Fruit fly (Drosophila melanogaster) whole organism, adult: ENCODE measurements around the gene Tgs1.

ENCODE experiments used
- CG11617 ChIP-seq: fragments of 200-800 bp; sonication (Bioruptor generic); optimal IDR thresholded peaks from 2 replicates; lab custom pipeline; 2017; ENCODE audit warnings: mild to moderate bottlenecking, missing biosample characterization, missing genetic modification reagents, missing genetic modification characterization
- CG12768 ChIP-seq: fragments of 200-800 bp; sonication (Bioruptor generic); optimal IDR thresholded peaks from 2 replicates; lab custom pipeline; 2017; ENCODE audit warnings: missing biosample characterization, missing genetic modification characterization, mild to moderate bottlenecking, moderate library complexity, missing genetic modification reagents
- CG14711 ChIP-seq: fragments of 200-800 bp; sonication (Bioruptor generic); optimal IDR thresholded peaks from 2 replicates; lab custom pipeline; 2018; ENCODE audit warnings: missing biosample characterization, mild to moderate bottlenecking, missing genetic modification characterization, moderate library complexity
- CG1620 ChIP-seq: fragments of 200-800 bp; sonication (Bioruptor generic); optimal IDR thresholded peaks from 2 replicates; lab custom pipeline; 2016; ENCODE audit warnings: missing biosample characterization, missing genetic modification characterization
- CG33017 ChIP-seq: fragments of 200-800 bp; sonication (Bioruptor generic); optimal IDR thresholded peaks from 2 replicates; lab custom pipeline; 2018; ENCODE audit warnings: missing biosample characterization, mild to moderate bottlenecking, missing genetic modification characterization, moderate library complexity
- CG5204 ChIP-seq: fragments of 200-800 bp; sonication (Bioruptor generic); optimal IDR thresholded peaks from 2 replicates; lab custom pipeline; 2016; ENCODE audit warnings: missing biosample characterization, missing genetic modification characterization
- CG7045 ChIP-seq: fragments of 200-800 bp; sonication (Bioruptor generic); optimal IDR thresholded peaks from 2 replicates; lab custom pipeline; 2017; ENCODE audit warnings: missing biosample characterization, mild to moderate bottlenecking, missing genetic modification characterization
- CG7101 ChIP-seq: fragments of 200-800 bp; sonication (Bioruptor generic); optimal IDR thresholded peaks from 2 replicates; lab custom pipeline; 2018; ENCODE audit warnings: missing biosample characterization, mild to moderate bottlenecking, missing genetic modification characterization, moderate library complexity
- Clk ChIP-seq: fragments of 200-800 bp; sonication (Bioruptor generic); optimal IDR thresholded peaks from 2 replicates; lab custom pipeline; 2017; ENCODE audit warnings: missing biosample characterization, missing genetic modification characterization
- Crg-1 ChIP-seq: fragments of 200-800 bp; sonication (Bioruptor generic); optimal IDR thresholded peaks from 2 replicates; lab custom pipeline; 2016; ENCODE audit warnings: missing biosample characterization, missing genetic modification characterization
- Hr96 ChIP-seq: fragments of 200-800 bp; sonication (Bioruptor generic); optimal IDR thresholded peaks from 2 replicates; lab custom pipeline; 2016; ENCODE audit warnings: missing biosample characterization, missing genetic modification characterization
- Mnt ChIP-seq: fragments of 200-800 bp; sonication (Bioruptor generic); optimal IDR thresholded peaks from 2 replicates; lab custom pipeline; 2016; ENCODE audit warnings: missing biosample characterization, mild to moderate bottlenecking, missing genetic modification characterization
- bab1 ChIP-seq: fragments of 200-800 bp; sonication (Bioruptor generic); optimal IDR thresholded peaks from 3 replicates; lab custom pipeline; 2019; ENCODE audit warnings: missing biosample characterization, mild to moderate bottlenecking, missing genetic modification characterization, moderate library complexity
- cic ChIP-seq: fragments of 200-800 bp; sonication (Bioruptor generic); optimal IDR thresholded peaks from 2 replicates; lab custom pipeline; 2017; ENCODE audit warnings: missing biosample characterization, mild to moderate bottlenecking, missing genetic modification characterization, moderate library complexity
- cnc ChIP-seq, 2 experiments: fragments of >200 bp; optimal IDR thresholded peaks; 2 replicates each; lab custom pipeline; 2017
- kay ChIP-seq: fragments of 200-800 bp; sonication (Bioruptor generic); peaks from one replicate; lab custom pipeline; 2016; ENCODE audit warnings: missing biosample characterization, missing genetic modification characterization, borderline replicate concordance
- ovo ChIP-seq: fragments of 200-800 bp; sonication (Bioruptor generic); optimal IDR thresholded peaks from 2 replicates; lab custom pipeline; 2016; ENCODE audit warnings: missing biosample characterization, missing genetic modification characterization
- pad ChIP-seq: fragments of 200-800 bp; sonication (Bioruptor generic); optimal IDR thresholded peaks from 3 replicates; lab custom pipeline; 2017; ENCODE audit warnings: missing biosample characterization, missing genetic modification characterization, mild to moderate bottlenecking, moderate library complexity, missing genetic modification reagents
- tj ChIP-seq: fragments of 200-800 bp; sonication (Bioruptor generic); optimal IDR thresholded peaks from 3 replicates; lab custom pipeline; 2017; ENCODE audit warnings: missing biosample characterization, mild to moderate bottlenecking, missing genetic modification characterization, moderate library complexity
- toe ChIP-seq: fragments of 200-800 bp; sonication (Bioruptor generic); optimal IDR thresholded peaks from 2 replicates; lab custom pipeline; 2016; ENCODE audit warnings: missing biosample characterization, missing genetic modification characterization

Gene Tgs1

DNA sequence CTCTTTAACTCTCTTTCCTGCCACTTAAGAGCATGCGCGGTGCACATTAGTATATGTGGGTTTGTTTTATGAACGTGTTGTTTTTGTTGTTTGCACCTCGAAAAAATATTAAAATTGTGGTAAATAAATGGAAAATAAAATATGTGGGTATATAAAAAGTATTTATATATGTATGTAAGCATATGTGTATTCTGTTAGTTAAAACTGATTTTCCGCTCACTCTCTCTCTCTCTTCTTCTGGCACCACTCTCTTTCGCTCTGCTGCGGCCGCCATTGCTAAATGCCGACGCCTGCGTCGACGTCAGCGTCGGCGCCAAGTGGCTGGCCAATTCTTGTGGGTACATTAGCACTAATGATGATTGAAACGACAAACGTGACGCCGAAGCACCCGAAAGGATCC lies 9.9 kb downstream of the Tgs1 start:
- no peak for TF ChIP-seq CG7045 (GFP tag; lab: Kevin White, UChicago)
- no peak for TF ChIP-seq Clk (GFP tag; lab: Kevin White, UChicago)
- no peak for TF ChIP-seq CG33017 (tag; lab: Kevin White, UChicago)
- TF ChIP-seq CG11617 (GFP tag; lab: Kevin White, UChicago), result no peak
- TF ChIP-seq bab1 (GFP tag; lab: Kevin White, UChicago), result no peak
- no peak for TF ChIP-seq CG12768
- TF ChIP-seq Hr96, result no peak

DNA sequence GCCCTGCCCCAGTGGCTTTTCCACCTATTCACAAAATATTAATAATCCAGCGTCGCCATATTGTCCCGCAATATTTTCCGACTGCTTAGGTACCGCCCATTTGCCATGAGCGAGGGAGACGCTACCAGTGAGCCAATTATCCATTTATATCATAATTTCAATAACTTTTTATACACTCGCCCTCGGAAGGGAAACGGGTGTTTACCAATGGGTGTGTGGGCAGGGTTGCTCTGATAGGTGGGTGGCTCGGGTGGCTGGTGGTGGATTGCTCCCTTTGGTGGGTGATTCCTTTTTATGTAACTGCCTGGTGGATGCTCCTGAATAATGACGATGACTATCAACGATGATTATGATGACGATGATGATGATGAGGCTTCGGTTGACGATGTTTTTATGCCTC lies 11.3 kb downstream of the Tgs1 start:
- TF ChIP-seq Crg-1 (GFP tag; lab: Kevin White, UChicago) (no peak), Mnt (GFP tag; lab: Kevin White, UChicago) (no peak), CG1620 (no peak), Clk (GFP tag; lab: Kevin White, UChicago) (no peak), CG11617 (GFP tag; lab: Kevin White, UChicago) (no peak), Hr96 (no peak), CG7101 (tag; lab: Kevin White, UChicago) (no peak), pad (GFP tag; lab: Kevin White, UChicago) (no peak)

DNA sequence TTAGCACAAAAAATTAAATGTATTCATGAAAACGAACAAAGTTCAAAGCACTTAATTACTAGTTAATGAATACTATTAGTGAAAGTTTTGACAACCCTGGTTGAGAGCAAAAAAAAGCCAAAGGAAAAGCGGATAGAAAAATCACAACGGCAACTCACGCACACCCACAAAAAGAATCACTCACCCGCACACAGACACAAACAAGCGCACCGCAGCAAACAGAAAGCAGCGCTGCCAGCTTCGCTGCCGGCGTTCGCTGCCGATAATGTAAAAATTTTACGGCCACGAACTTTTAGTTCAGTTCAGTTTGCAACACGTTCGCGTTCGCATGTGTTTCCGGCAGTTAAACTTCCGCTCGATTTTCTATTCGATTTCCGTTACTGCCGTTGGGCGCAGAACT lies 12.2 kb downstream of the Tgs1 start, which contains the start of gene CG18599:
CG18599 (plus strand) TSS at position 301 of the 400 bp plus-strand sequence.
- TF ChIP-seq CG11617 (GFP tag; lab: Kevin White, UChicago) (no peak), Hr96 (no peak), Mnt (GFP tag; lab: Kevin White, UChicago) (no peak), Clk (GFP tag; lab: Kevin White, UChicago) (no peak), ovo (GFP tag; lab: Kevin White, UChicago) (no peak), toe (no peak), pad (GFP tag; lab: Kevin White, UChicago) (no peak), cnc (optimal IDR thresholded peaks at IDR 0.05; lab: Kevin White, UChicago) (no peak), CG5204 (GFP tag; lab: Kevin White, UChicago) (no peak), tj (GFP tag; lab: Kevin White, UChicago) (no peak)

DNA sequence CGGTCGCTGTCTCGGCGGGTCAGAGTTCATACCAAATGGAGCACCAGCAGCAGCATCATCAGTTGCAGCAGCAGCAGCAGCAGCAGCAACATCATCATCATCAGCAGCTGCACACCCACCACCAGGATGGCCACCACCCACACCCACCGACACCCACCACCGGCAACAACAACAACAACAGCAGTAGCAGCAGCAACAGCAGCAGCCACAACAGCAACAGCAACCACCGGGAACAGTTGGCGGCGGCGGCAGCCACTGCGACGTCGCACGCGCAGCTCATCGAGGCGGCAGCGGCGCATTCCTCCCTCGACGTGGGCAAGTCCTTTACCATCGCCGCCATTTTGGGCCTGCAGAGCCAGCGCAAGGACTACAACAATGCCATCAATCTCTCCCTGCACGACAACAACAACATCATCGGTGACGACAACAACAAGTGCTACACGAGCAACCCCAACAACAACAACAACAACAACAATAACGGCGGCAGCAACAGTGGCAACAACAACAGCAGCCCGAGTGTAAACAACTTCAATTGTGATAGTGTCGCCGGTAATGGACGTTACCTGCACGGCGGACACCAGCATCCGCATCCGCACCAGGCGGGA lies 14.5 kb downstream of the Tgs1 start:
- TF ChIP-seq CG7101 (tag; lab: Kevin White, UChicago), result no peak
- no peak for TF ChIP-seq cnc (optimal IDR thresholded peaks at IDR 0.05; lab: Kevin White, UChicago)
- no peak for TF ChIP-seq CG5204 (GFP tag; lab: Kevin White, UChicago)
- TF ChIP-seq Mnt (GFP tag; lab: Kevin White, UChicago), result no peak
- TF ChIP-seq toe, result no peak
- TF ChIP-seq CG1620, result no peak
- TF ChIP-seq ovo (GFP tag; lab: Kevin White, UChicago), result no peak
- no peak for TF ChIP-seq tj (GFP tag; lab: Kevin White, UChicago)
- no peak for TF ChIP-seq CG12768
- no peak for TF ChIP-seq Clk (GFP tag; lab: Kevin White, UChicago)
- TF ChIP-seq bab1 (GFP tag; lab: Kevin White, UChicago), result no peak

DNA sequence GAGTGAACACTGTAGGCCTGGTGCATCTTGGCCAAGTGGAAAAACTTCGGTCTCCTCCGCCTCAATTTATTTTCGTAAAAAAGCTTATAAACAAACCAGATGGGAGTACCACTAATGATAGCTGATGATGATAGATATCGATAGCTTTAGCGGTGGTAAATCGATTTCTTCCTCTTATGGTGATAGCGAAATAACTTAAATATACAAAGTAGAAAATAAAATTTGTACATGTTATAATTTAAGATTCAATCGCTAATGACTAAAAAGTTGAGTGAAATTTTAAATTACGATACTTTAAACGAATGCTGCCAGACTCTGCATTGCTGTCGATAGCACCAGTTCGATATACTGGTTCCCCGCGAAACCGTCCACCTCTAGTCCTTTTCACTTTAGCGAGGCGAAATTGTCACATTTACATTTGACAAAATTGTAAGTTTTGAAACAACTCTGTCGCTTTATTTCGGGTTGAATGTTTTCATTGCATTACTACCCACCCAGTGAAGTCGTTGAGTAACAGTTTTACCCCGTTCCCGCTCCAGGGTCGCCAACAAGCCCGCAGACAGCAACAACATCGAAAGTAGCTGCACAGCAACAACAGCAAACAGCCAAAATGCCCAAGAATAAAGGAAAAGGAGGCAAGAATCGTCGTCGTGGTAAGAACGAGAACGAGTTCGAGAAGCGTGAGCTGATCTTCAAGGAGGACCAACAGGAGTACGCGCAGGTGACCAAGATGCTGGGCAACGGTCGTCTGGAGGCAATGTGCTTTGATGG lies 19.2 kb downstream of the Tgs1 start, which contains the start of the genes Vps39 and eIF1A:
Vps39 (minus strand) TSS at position 119 of the 771 bp plus-strand sequence.
eIF1A (plus strand) TSS at position 338 of the 771 bp plus-strand sequence.
- TF ChIP-seq kay (GFP tag; lab: Kevin White, UChicago) (no peak), CG12768 (peak; percentile 12), CG11617 (GFP tag; lab: Kevin White, UChicago) (peak; percentile 6), cic (GFP tag; lab: Kevin White, UChicago) (peak; percentile 5), tj (GFP tag; lab: Kevin White, UChicago) (peak; percentile 14), Mnt (GFP tag; lab: Kevin White, UChicago) (peak; percentile 66), CG33017 (tag; lab: Kevin White, UChicago) (peak; percentile 53), cnc (optimal IDR thresholded peaks at IDR 0.05; lab: Kevin White, UChicago) (no peak), pad (GFP tag; lab: Kevin White, UChicago) (peak; percentile 13), Hr96 (peak; percentile 67), CG5204 (GFP tag; lab: Kevin White, UChicago) (no peak), ovo (GFP tag; lab: Kevin White, UChicago) (peak; percentile 41), CG7101 (tag; lab: Kevin White, UChicago) (peak; percentile 33), CG14711 (peak; percentile 47), CG7045 (GFP tag; lab: Kevin White, UChicago) (peak; percentile 33), bab1 (GFP tag; lab: Kevin White, UChicago) (no peak), Clk (GFP tag; lab: Kevin White, UChicago) (peak; percentile 33), toe (no peak), Crg-1 (GFP tag; lab: Kevin White, UChicago) (peak; percentile 55), CG1620 (peak; percentile 66)

DNA sequence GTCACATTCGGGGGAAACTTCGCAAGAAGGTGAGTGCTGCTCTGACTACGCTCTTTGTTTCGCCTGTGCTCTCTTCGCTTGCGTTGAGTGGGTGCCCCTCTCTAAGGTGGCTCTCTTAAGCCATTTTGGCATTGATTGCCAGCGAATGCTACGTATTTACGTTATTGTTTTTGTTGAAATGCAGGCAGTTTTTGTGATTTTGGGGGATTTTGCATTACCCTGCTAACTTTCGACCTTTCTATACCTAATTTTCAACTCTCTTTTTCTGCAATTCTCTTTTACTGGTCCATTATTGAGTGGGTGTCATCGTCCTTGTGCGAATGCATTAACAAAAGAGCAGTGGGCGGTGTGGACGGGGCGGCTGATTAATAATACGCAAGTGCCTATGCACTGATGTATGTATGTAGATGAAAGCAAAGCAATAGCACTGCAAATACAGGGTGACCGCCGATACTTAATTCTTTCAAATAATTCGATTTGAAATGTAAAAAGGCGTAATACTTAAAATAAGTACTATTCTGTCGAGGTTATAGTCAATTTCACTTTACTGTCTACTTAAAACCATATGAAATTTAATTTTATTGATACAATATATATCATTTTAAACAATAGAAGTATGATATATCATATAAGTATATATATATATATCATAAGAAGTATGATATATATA lies 19.9 kb downstream of the Tgs1 start:
- TF ChIP-seq kay (GFP tag; lab: Kevin White, UChicago), result no peak
- peak; percentile 39 for TF ChIP-seq CG14711
- peak; percentile 13 for TF ChIP-seq bab1 (GFP tag; lab: Kevin White, UChicago)
- peak; percentile 81 for TF ChIP-seq CG33017 (tag; lab: Kevin White, UChicago)
- no peak for TF ChIP-seq CG5204 (GFP tag; lab: Kevin White, UChicago)
- TF ChIP-seq cic (GFP tag; lab: Kevin White, UChicago), result no peak
- TF ChIP-seq CG1620, result no peak
- no peak for TF ChIP-seq tj (GFP tag; lab: Kevin White, UChicago)
- peak; percentile 45 for TF ChIP-seq CG7101 (tag; lab: Kevin White, UChicago)
- no peak for TF ChIP-seq Clk (GFP tag; lab: Kevin White, UChicago)
- TF ChIP-seq pad (GFP tag; lab: Kevin White, UChicago), result no peak
- TF ChIP-seq Crg-1 (GFP tag; lab: Kevin White, UChicago), result no peak
- TF ChIP-seq CG11617 (GFP tag; lab: Kevin White, UChicago), result peak; percentile 69
- TF ChIP-seq ovo (GFP tag; lab: Kevin White, UChicago), result no peak
- no peak for TF ChIP-seq CG7045 (GFP tag; lab: Kevin White, UChicago)
- TF ChIP-seq Hr96, result no peak
- TF ChIP-seq CG12768, result no peak
- TF ChIP-seq Mnt (GFP tag; lab: Kevin White, UChicago), result no peak
- no peak for TF ChIP-seq toe
- TF ChIP-seq cnc (optimal IDR thresholded peaks at IDR 0.05; lab: Kevin White, UChicago), result no peak
